Worm (Caenorhabditis elegans): ENCODE data around the gene Y57G7A.1.

DNA sequence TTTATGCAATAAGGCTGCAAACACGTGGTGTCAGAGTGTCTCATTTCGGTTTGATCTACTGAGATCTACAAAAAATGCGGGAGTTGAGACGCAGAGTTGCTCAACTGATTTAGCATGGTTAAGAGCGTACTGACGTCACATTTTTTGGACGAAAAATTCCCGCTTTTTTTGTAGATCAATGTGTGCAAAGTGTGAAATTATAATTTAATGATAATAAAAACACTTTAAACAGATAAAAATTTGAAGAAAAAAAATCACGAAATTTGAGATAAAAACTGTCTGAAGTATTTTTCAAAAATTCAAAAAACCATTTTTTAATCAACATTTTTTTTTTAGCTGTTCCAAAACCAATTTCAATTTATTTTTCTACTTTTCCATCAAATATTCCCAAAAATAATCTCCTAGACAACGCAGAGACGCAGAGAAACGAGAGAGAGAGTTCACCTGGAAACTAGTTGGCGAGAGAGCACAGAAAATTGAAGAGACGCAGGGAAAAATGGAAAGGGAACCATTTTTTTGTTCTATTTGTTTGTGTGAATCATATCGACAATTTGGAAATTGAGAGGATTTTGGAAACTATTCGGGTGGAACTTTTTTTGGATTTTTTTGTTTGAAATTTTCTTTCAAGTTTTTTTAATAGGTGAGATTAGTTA, 1.1 kb upstream of the Y57G7A.1 start:
- TF ChIP-seq unc-62 (GFP tag; optimal IDR thresholded peaks at IDR 0.05) (no peak), tbx-9 (tag; optimal IDR thresholded peaks at IDR 0.05; ENCODE audit: borderline replicate concordance) (no peak), cebp-1 (GFP tag; IDR thresholded peaks at IDR 0.05) (no peak), cebp-1 (tag; optimal IDR thresholded peaks at IDR 0.05) (no peak), egrh-3 (GFP tag; IDR thresholded peaks at IDR 0.05) (no peak), lin-26 (GFP tag; IDR thresholded peaks at IDR 0.05) (no peak), C06A6.2 (GFP tag; conservative IDR thresholded peaks at IDR 0.05) (no peak)
